Fruit fly (Drosophila melanogaster) S2 (cell line): ENCODE measurements around the gene CG45049.

Experiments used
- CG8478 ChIP-seq: fragments of >200 bp; optimal IDR thresholded peaks from 2 replicates; lab custom pipeline; 2018
- CTCF ChIP-seq, 2 experiments: fragments of >200 bp; optimal IDR thresholded peaks; 2 replicates each; lab custom pipeline; 2018

Gene CG45049

dm6 chr3R:22724149-22724973, 2.4 kb upstream of the CG45049 start, which contains the start of gene Irp-1A:
Irp-1A (minus strand) TSS chr3R:22724587.
- TF ChIP-seq CG8478 (lab: Kevin White, UChicago): no peak
- no peak for TF ChIP-seq CTCF (optimal IDR thresholded peaks at IDR 0.05; lab: Kevin White, UChicago)

dm6 chr3R:22726031-22726770, 566 bp upstream of the CG45049 start, which contains the start of gene RNF220:
RNF220 (minus strand) TSS chr3R:22726414.
- no peak for TF ChIP-seq CG8478 (lab: Kevin White, UChicago)
- peak; percentile 2 to 34 for TF ChIP-seq CTCF (optimal IDR thresholded peaks at IDR 0.05; lab: Kevin White, UChicago)

dm6 chr3R:22727456-22727833, 678 bp downstream of the CG45049 start:
- TF ChIP-seq CTCF (optimal IDR thresholded peaks at IDR 0.05; lab: Kevin White, UChicago): no peak
- TF ChIP-seq CG8478 (lab: Kevin White, UChicago): no peak

dm6 chr3R:22727857-22728256, 1.1 kb downstream of the CG45049 start:
- no peak for TF ChIP-seq CTCF (optimal IDR thresholded peaks at IDR 0.05; lab: Kevin White, UChicago)
- no peak for TF ChIP-seq CG8478 (lab: Kevin White, UChicago)

DNA sequence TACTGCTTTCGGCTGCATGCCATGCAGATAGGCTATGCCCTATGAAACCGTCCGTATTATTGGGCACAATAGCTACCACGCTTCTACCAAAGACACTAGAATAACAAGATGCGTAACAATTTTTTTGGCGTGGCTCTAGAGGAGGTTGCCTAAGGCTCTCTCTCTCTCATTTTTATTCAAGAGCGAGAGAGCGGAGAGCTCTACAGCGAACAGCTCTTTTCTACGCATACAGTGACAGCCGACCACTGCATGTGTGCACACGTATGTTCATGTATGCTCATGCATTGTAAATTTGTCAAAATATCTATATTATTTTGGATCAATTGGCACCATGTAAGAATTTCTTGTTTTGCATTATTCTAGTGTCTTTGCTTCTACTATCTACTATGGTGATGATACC, 6.2 kb downstream of the CG45049 start:
- TF ChIP-seq CTCF (optimal IDR thresholded peaks at IDR 0.05; lab: Kevin White, UChicago): no peak
- no peak for TF ChIP-seq CG8478 (lab: Kevin White, UChicago)

- TF ChIP-seq CTCF (optimal IDR thresholded peaks at IDR 0.05; lab: Kevin White, UChicago) (no peak), CG8478 (lab: Kevin White, UChicago) (no peak)
Measured at dm6 chr3R:22733751-22734150, 7.0 kb downstream of the CG45049 start, which contains the start of gene Takl2. Takl2 (minus strand) TSS chr3R:22733851.

DNA sequence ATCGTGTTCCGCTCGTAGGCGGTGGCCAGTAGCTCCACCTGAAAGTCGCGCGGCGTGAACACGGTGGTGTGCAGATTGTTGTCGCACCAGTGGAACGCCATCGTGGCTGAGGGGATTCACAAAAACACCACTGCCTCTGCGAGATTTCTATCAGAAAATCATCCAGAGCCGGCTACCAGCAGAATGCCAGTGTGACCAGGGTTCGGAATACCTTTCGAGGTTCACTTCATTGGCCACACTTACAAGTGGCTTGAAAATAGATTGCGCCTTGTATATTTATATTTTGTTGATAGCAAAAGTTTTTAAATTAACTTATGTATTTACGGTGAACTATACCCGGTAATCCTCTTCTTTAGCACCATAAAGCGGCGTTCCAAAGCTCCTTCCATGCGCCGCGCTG, 14.2 kb downstream of the CG45049 start, which contains the start of the genes Dcr-1 and CG6985:
Gene Dcr-1 (minus strand): TSS at position 162 of the 400 bp plus-strand sequence.
Gene CG6985 (plus strand): TSS at position 221 of the 400 bp plus-strand sequence.
- TF ChIP-seq CG8478 (lab: Kevin White, UChicago) (no peak), CTCF (optimal IDR thresholded peaks at IDR 0.05; lab: Kevin White, UChicago) (peak in 1 of 2 experiments; percentile 3)

dm6 chr3R:22745432-22745831, 18.7 kb downstream of the CG45049 start, which contains the start of the genes vret and HP1c:
vret (minus strand) TSS chr3R:22745581.
HP1c (plus strand) TSS chr3R:22745620.
- no peak for TF ChIP-seq CG8478 (lab: Kevin White, UChicago)
- peak in 1 of 2 experiments; percentile 13 for TF ChIP-seq CTCF (optimal IDR thresholded peaks at IDR 0.05; lab: Kevin White, UChicago)

- TF ChIP-seq CTCF (optimal IDR thresholded peaks at IDR 0.05; lab: Kevin White, UChicago): no peak
- no peak for TF ChIP-seq CG8478 (lab: Kevin White, UChicago)
Measured at dm6 chr3R:22747423-22748090, 20.8 kb downstream of the CG45049 start, which contains the start of gene CG17141. CG17141 (minus strand) TSS chr3R:22747599.

DNA sequence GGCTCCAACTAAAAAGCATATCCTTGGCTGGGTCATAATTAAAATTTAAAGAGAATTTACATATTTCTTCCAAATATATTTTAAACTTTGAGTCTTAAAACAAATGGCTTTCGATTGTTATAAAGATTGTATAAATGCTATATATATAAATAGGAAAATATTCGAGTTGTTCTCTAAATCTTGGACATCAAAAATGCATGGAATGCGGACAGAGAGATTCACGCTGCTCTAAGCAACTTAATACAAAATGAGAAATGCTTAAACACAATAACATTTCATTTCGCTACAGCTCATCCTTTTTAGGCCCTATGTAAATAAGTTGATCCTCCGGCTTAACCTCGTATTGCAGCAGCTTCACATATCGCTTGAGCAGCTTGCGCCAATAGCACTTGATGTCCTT, 22.2 kb downstream of the CG45049 start, which contains the start of gene CG31139:
Gene CG31139 (minus strand): TSS at position 101 of the 400 bp plus-strand sequence.
- TF ChIP-seq CTCF (optimal IDR thresholded peaks at IDR 0.05; lab: Kevin White, UChicago) (no peak), CG8478 (lab: Kevin White, UChicago) (no peak)

DNA sequence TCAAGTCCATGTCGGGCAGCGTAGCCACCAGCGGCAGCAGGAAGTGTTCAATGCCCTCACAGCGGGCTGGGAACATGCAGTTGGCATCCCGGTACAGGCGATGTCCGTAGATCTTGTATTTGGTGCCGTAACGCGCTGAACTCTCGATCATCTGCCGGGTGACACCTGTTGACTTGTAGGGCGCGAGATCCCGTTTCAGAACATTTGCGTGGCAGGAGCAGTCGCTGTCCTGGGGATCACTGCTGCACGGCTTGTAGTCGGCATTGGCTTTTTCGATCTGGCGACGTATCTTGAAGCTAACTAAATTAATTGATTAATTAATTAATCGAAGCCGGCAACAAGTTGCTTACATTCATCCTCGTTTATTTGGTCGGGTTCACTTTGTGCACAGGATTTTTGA, 23.3 kb downstream of the CG45049 start:
- TF ChIP-seq CG8478 (lab: Kevin White, UChicago) (no peak), CTCF (optimal IDR thresholded peaks at IDR 0.05; lab: Kevin White, UChicago) (no peak)

- TF ChIP-seq CTCF (optimal IDR thresholded peaks at IDR 0.05; lab: Kevin White, UChicago) (peak in 1 of 2 experiments; percentile 14), CG8478 (lab: Kevin White, UChicago) (no peak)
Measured at dm6 chr3R:22750534-22750947, 23.8 kb downstream of the CG45049 start, which contains the start of the genes rumi, CG7029 and Usp12-46. rumi (minus strand) TSS chr3R:22750597. CG7029 (plus strand) TSS chr3R:22750901. Usp12-46 (plus strand) TSS chr3R:22750901.

dm6 chr3R:22751111-22751510, 24.3 kb downstream of the CG45049 start:
- TF ChIP-seq CG8478 (lab: Kevin White, UChicago) (no peak), CTCF (optimal IDR thresholded peaks at IDR 0.05; lab: Kevin White, UChicago) (no peak)

- TF ChIP-seq CG8478 (lab: Kevin White, UChicago): no peak
- no peak for TF ChIP-seq CTCF (optimal IDR thresholded peaks at IDR 0.05; lab: Kevin White, UChicago)
Measured at dm6 chr3R:22751698-22752097, 24.9 kb downstream of the CG45049 start.
